Worm (Caenorhabditis elegans): ENCODE measurements around the gene R08C7.8.

Gene R08C7.8

ce11 chrIV:4446884-4447283 lies 12.5 kb upstream of the R08C7.8 start (continued):
- TF ChIP-seq C34B4.2 (tag; optimal IDR thresholded peaks at IDR 0.05) = no peak
- peak in 2 of 3 experiments; percentile 16 for TF ChIP-seq ceh-82 (tag; optimal IDR thresholded peaks at IDR 0.05)
- no peak for TF ChIP-seq fkh-10 (GFP tag; optimal IDR thresholded peaks at IDR 0.05)
- TF ChIP-seq vab-15 (tag; optimal IDR thresholded peaks at IDR 0.05) = no peak
- no peak for TF ChIP-seq ces-1 (GFP tag; optimal IDR thresholded peaks at IDR 0.05)
- TF ChIP-seq Y116A8C.19 (tag; optimal IDR thresholded peaks at IDR 0.05; ENCODE audit: borderline replicate concordance) = no peak
- no peak for TF ChIP-seq pqm-1 (tag; optimal IDR thresholded peaks at IDR 0.05)
- TF ChIP-seq fkh-8 (tag; optimal IDR thresholded peaks at IDR 0.05) = no peak
- TF ChIP-seq lsy-2 (tag; optimal IDR thresholded peaks at IDR 0.05) = peak; percentile 62 to 82
- TF ChIP-seq unc-130 (tag; optimal IDR thresholded peaks at IDR 0.05) = no peak

- TF ChIP-seq skn-1 (tag; optimal IDR thresholded peaks at IDR 0.05) (peak; percentile 97), elt-3 (tag; optimal IDR thresholded peaks at IDR 0.05) (peak; percentile 43 to 92 (median 80)), nhr-84 (tag; optimal IDR thresholded peaks at IDR 0.05) (no peak), lin-13 (GFP tag; optimal IDR thresholded peaks at IDR 0.05) (peak; percentile 98), C34B4.2 (tag; optimal IDR thresholded peaks at IDR 0.05) (no peak), lsy-2 (tag; optimal IDR thresholded peaks at IDR 0.05) (peak; percentile 99 to 100), Y116A8C.19 (tag; optimal IDR thresholded peaks at IDR 0.05; ENCODE audit: borderline replicate concordance) (no peak), blmp-1 (tag; optimal IDR thresholded peaks at IDR 0.05) (peak; percentile 86), sptf-1 (tag; optimal IDR thresholded peaks at IDR 0.05) (no peak), ceh-88 (GFP tag; IDR thresholded peaks at IDR 0.05) (peak; percentile 86), nhr-237 (tag; optimal IDR thresholded peaks at IDR 0.05) (peak; percentile 92), unc-62 (GFP tag; optimal IDR thresholded peaks at IDR 0.05) (no peak), rnt-1 (tag; optimal IDR thresholded peaks at IDR 0.05) (peak; percentile 96), aly-2 (tag; optimal IDR thresholded peaks at IDR 0.05) (peak; percentile 34), F16B12.6 (tag; optimal IDR thresholded peaks at IDR 0.05) (peak; percentile 71), fkh-8 (tag; optimal IDR thresholded peaks at IDR 0.05) (peak; percentile 97), nhr-12 (tag; optimal IDR thresholded peaks at IDR 0.05) (no peak), nhr-77 (tag; optimal IDR thresholded peaks at IDR 0.05) (peak; percentile 92), hlh-17 (GFP tag; optimal IDR thresholded peaks at IDR 0.05; ENCODE audit: borderline replicate concordance) (no peak), lin-15B (tag; optimal IDR thresholded peaks at IDR 0.05) (peak; percentile 96), snpc-4 (tag; optimal IDR thresholded peaks at IDR 0.05) (peak; percentile 84), ceh-8 (GFP tag; optimal IDR thresholded peaks at IDR 0.05) (peak; percentile 91), nhr-47 (tag; optimal IDR thresholded peaks at IDR 0.05) (peak; percentile 98), nhr-90 (tag; optimal IDR thresholded peaks at IDR 0.05; ENCODE audit: poor library complexity) (peak; percentile 95), ama-1 (optimal IDR thresholded peaks at IDR 0.05) (peak; percentile 71), egl-13 (tag; optimal IDR thresholded peaks at IDR 0.05) (peak; percentile 90), tbx-2 (tag; optimal IDR thresholded peaks at IDR 0.05) (peak; percentile 97), nhr-76 (tag; optimal IDR thresholded peaks at IDR 0.05) (no peak), nhr-85 (tag) (peak; percentile 99), mef-2 (tag; optimal IDR thresholded peaks at IDR 0.05) (peak; percentile 91), ceh-82 (tag; optimal IDR thresholded peaks at IDR 0.05) (peak; percentile 97 to 98 (median 97)), jun-1 (tag; optimal IDR thresholded peaks at IDR 0.05) (peak; percentile 95), unc-130 (tag; optimal IDR thresholded peaks at IDR 0.05) (peak; percentile 99), zag-1 (tag; optimal IDR thresholded peaks at IDR 0.05) (peak; percentile 52), nhr-71 (tag; optimal IDR thresholded peaks at IDR 0.05) (peak; percentile 98), aha-1 (tag; optimal IDR thresholded peaks at IDR 0.05) (peak; percentile 60), nhr-11 (tag; optimal IDR thresholded peaks at IDR 0.05) (peak; percentile 86), pax-3 (tag; optimal IDR thresholded peaks at IDR 0.05) (peak; percentile 95), dsc-1 (tag; optimal IDR thresholded peaks at IDR 0.05) (peak; percentile 95), pqm-1 (tag; optimal IDR thresholded peaks at IDR 0.05) (no peak), ztf-11 (tag; optimal IDR thresholded peaks at IDR 0.05) (peak in 1 of 2 experiments; percentile 93), dpl-1 (GFP tag; optimal IDR thresholded peaks at IDR 0.05) (peak; percentile 95 to 96 (median 96)), snu-23 (GFP tag; optimal IDR thresholded peaks at IDR 0.05) (peak; percentile 98), mab-9 (GFP tag; IDR thresholded peaks at IDR 0.05) (peak; percentile 85), swsn-7 (tag; optimal IDR thresholded peaks at IDR 0.05) (peak; percentile 97), ets-5 (GFP tag; IDR thresholded peaks at IDR 0.05) (no peak), fkh-4 (tag; optimal IDR thresholded peaks at IDR 0.05; ENCODE audit: borderline replicate concordance) (no peak)
Measured at ce11 chrIV:4445711-4446290, 11.5 kb upstream of the R08C7.8 start, which contains the start of the genes wapl-1 and htz-1. TSS of gene wapl-1 (minus strand) at chrIV:4445740. TSS of gene htz-1 (plus strand) at chrIV:4446216.

Data from whole organism, L1 larva.